Fruit fly (Drosophila melanogaster) whole organism, embryonic: Measurements from ENCODE around the gene CG15530.

Experiments used
- ATbp ChIP-seq: fragments of 200-800 bp; sonication (Bioruptor generic); optimal IDR thresholded peaks from 2 replicates; lab custom pipeline; 2017; ENCODE audit warnings: missing biosample characterization, mild to moderate bottlenecking, missing genetic modification characterization, missing genetic modification reagents
- Ada2b ChIP-seq: fragments of 200-800 bp; sonication (Bioruptor generic); IDR thresholded peaks from 2 replicates; pipeline ENCODE4 v1.3.6; 2022; ENCODE audit warnings: missing biosample characterization, missing genetic modification characterization
- Asciz ChIP-seq: fragments of 200-800 bp; sonication (Bioruptor generic); optimal IDR thresholded peaks from 2 replicates; lab custom pipeline; 2017; ENCODE audit warnings: missing biosample characterization, mild to moderate bottlenecking, missing genetic modification characterization, missing genetic modification reagents
- Atf6 ChIP-seq: fragments of 200-800 bp; sonication (Bioruptor generic); IDR thresholded peaks from 2 replicates; pipeline ENCODE4 v1.3.6; 2022; ENCODE audit warnings: missing biosample characterization, missing genetic modification characterization
- CG10431 ChIP-seq: fragments of 200-800 bp; sonication (Bioruptor generic); optimal IDR thresholded peaks from 3 replicates; lab custom pipeline; 2018; ENCODE audit warnings: missing biosample characterization, mild to moderate bottlenecking, missing genetic modification characterization
- CG10543 ChIP-seq: fragments of 200-800 bp; sonication (Bioruptor generic); optimal IDR thresholded peaks from 3 replicates; lab custom pipeline; 2017; ENCODE audit warnings: missing biosample characterization, mild to moderate bottlenecking, missing genetic modification characterization, moderate library complexity
- CG11723 ChIP-seq: fragments of 200-800 bp; sonication (Bioruptor generic); optimal IDR thresholded peaks from 2 replicates; lab custom pipeline; 2017; ENCODE audit warnings: missing biosample characterization, mild to moderate bottlenecking, missing genetic modification characterization
- CG12071 ChIP-seq: fragments of 200-800 bp; sonication (Bioruptor generic); optimal IDR thresholded peaks from 3 replicates; lab custom pipeline; 2018; ENCODE audit warnings: missing biosample characterization, mild to moderate bottlenecking, missing genetic modification characterization
- CG13296 ChIP-seq: fragments of 200-800 bp; sonication (Bioruptor generic); optimal IDR thresholded peaks from 3 replicates; lab custom pipeline; 2018; ENCODE audit warnings: missing biosample characterization, mild to moderate bottlenecking, missing genetic modification characterization
- CG14014 ChIP-seq: fragments of 200-800 bp; sonication (Bioruptor generic); IDR thresholded peaks from 2 replicates; pipeline ENCODE4 v1.3.6; 2022; ENCODE audit warnings: missing biosample characterization, missing genetic modification characterization
- CG15514 ChIP-seq: fragments of 200-800 bp; sonication (Bioruptor generic); optimal IDR thresholded peaks from 3 replicates; lab custom pipeline; 2017; ENCODE audit warnings: missing biosample characterization, missing genetic modification characterization, mild to moderate bottlenecking, moderate library complexity, missing genetic modification reagents
- CG15601 ChIP-seq: fragments of 200-800 bp; sonication (Bioruptor generic); optimal IDR thresholded peaks from 3 replicates; lab custom pipeline; 2019; ENCODE audit warnings: missing biosample characterization, mild to moderate bottlenecking, missing genetic modification characterization, moderate library complexity
- CG18476 ChIP-seq: fragments of 200-800 bp; sonication (Bioruptor generic); optimal IDR thresholded peaks from 2 replicates; lab custom pipeline; 2016; ENCODE audit warnings: missing biosample characterization, mild to moderate bottlenecking, missing genetic modification characterization
- CG2678 ChIP-seq: fragments of 200-800 bp; sonication (Bioruptor generic); optimal IDR thresholded peaks from 3 replicates; lab custom pipeline; 2019; ENCODE audit warnings: missing biosample characterization, mild to moderate bottlenecking, missing genetic modification characterization, moderate library complexity
- CG3163 ChIP-seq: fragments of 200-800 bp; sonication (Bioruptor generic); optimal IDR thresholded peaks from 3 replicates; lab custom pipeline; 2016; ENCODE audit warnings: missing biosample characterization, missing genetic modification characterization
- CG3407 ChIP-seq: fragments of 200-800 bp; sonication (Bioruptor generic); optimal IDR thresholded peaks from 2 replicates; lab custom pipeline; 2018; ENCODE audit warnings: missing biosample characterization, mild to moderate bottlenecking, missing genetic modification characterization
- CG3847 ChIP-seq: fragments of 200-800 bp; sonication (Bioruptor generic); IDR thresholded peaks from 2 replicates; pipeline ENCODE4 v1.3.6; 2022; ENCODE audit warnings: missing biosample characterization, missing genetic modification characterization
- CG5180 ChIP-seq: fragments of 200-800 bp; sonication (Bioruptor generic); optimal IDR thresholded peaks from 3 replicates; lab custom pipeline; 2017; ENCODE audit warnings: missing biosample characterization, missing genetic modification characterization, mild to moderate bottlenecking, moderate library complexity, missing genetic modification reagents
- CG8388 ChIP-seq: fragments of 200-800 bp; sonication (Bioruptor generic); optimal IDR thresholded peaks from 2 replicates; lab custom pipeline; 2019; ENCODE audit warnings: missing biosample characterization, mild to moderate bottlenecking, missing genetic modification characterization, moderate library complexity
- CG9876 ChIP-seq: fragments of 200-800 bp; sonication (Bioruptor generic); optimal IDR thresholded peaks from 2 replicates; lab custom pipeline; 2016; ENCODE audit warnings: missing biosample characterization, missing genetic modification characterization
- CrebB ChIP-seq: fragments of 200-800 bp; sonication (Bioruptor generic); optimal IDR thresholded peaks from 3 replicates; lab custom pipeline; 2018; ENCODE audit warnings: missing biosample characterization, mild to moderate bottlenecking, missing genetic modification characterization
- Dek ChIP-seq: fragments of 200-800 bp; sonication (Bioruptor generic); optimal IDR thresholded peaks from 3 replicates; lab custom pipeline; 2019; ENCODE audit warnings: missing biosample characterization, mild to moderate bottlenecking, missing genetic modification characterization, moderate library complexity
- Dp ChIP-seq: fragments of 200-800 bp; sonication (Bioruptor generic); optimal IDR thresholded peaks from 2 replicates; lab custom pipeline; 2018; ENCODE audit warnings: missing biosample characterization, mild to moderate bottlenecking, missing genetic modification characterization, moderate library complexity
- E2f2 ChIP-seq: fragments of 200-800 bp; sonication (Bioruptor generic); IDR thresholded peaks from 2 replicates; pipeline ENCODE4 v1.3.6; 2022; ENCODE audit warnings: missing biosample characterization, missing genetic modification characterization
- Fer2 ChIP-seq: fragments of 200-800 bp; sonication (Bioruptor generic); optimal IDR thresholded peaks from 2 replicates; lab custom pipeline; 2018; ENCODE audit warnings: missing biosample characterization, mild to moderate bottlenecking, missing genetic modification characterization, moderate library complexity
- Gsc ChIP-seq: fragments of 200-800 bp; sonication (Bioruptor generic); IDR thresholded peaks from 2 replicates; pipeline ENCODE4 v1.3.6; 2022; ENCODE audit warnings: missing biosample characterization, missing genetic modification characterization
- HHEX ChIP-seq: fragments of 200-800 bp; sonication (Bioruptor generic); optimal IDR thresholded peaks from 3 replicates; lab custom pipeline; 2017; ENCODE audit warnings: missing biosample characterization, mild to moderate bottlenecking, missing genetic modification characterization, missing genetic modification reagents
- HLH3B ChIP-seq: fragments of 200-800 bp; sonication (Bioruptor generic); IDR thresholded peaks from 2 replicates; pipeline ENCODE4 v1.3.6; 2022; ENCODE audit warnings: missing biosample characterization, missing genetic modification characterization
- Hand ChIP-seq: fragments of 200-800 bp; sonication (Bioruptor generic); optimal IDR thresholded peaks from 2 replicates; lab custom pipeline; 2017; ENCODE audit warnings: mild to moderate bottlenecking, missing biosample characterization, missing genetic modification reagents, missing genetic modification characterization
- Hmr ChIP-seq: fragments of 200-800 bp; sonication (Bioruptor generic); optimal IDR thresholded peaks from 3 replicates; lab custom pipeline; 2017; ENCODE audit warnings: mild to moderate bottlenecking, missing biosample characterization, missing genetic modification reagents, missing genetic modification characterization
- Med ChIP-seq: fragments of 200-800 bp; sonication (Bioruptor generic); peaks from one replicate; lab custom pipeline; 2016; ENCODE audit warnings: missing biosample characterization, missing genetic modification characterization, mild to moderate bottlenecking, inconsistent platforms, moderate library complexity
- PHDP ChIP-seq: fragments of 200-800 bp; sonication (Bioruptor generic); optimal IDR thresholded peaks from 3 replicates; lab custom pipeline; 2018; ENCODE audit warnings: missing biosample characterization, mild to moderate bottlenecking, missing genetic modification characterization, moderate library complexity
- Ssrp ChIP-seq: fragments of 200-800 bp; sonication (Bioruptor generic); optimal IDR thresholded peaks from 2 replicates; lab custom pipeline; 2018; ENCODE audit warnings: missing biosample characterization, mild to moderate bottlenecking, missing genetic modification characterization, moderate library complexity
- ash1 ChIP-seq: fragments of 200-800 bp; sonication (Bioruptor generic); optimal IDR thresholded peaks from 2 replicates; lab custom pipeline; 2018; ENCODE audit warnings: missing biosample characterization, mild to moderate bottlenecking, missing genetic modification characterization
- bcd ChIP-seq: fragments of 200-800 bp; sonication (Bioruptor generic); optimal IDR thresholded peaks from 2 replicates; lab custom pipeline; 2017; ENCODE audit warnings: missing biosample characterization, mild to moderate bottlenecking, missing genetic modification characterization
- bsh ChIP-seq, 2 experiments: fragments of 200-800 bp; sonication (Bioruptor generic); optimal IDR thresholded peaks; 2 replicates each; lab custom pipeline; 2017 to 2018; ENCODE audit warnings: mild to moderate bottlenecking in 2 of 2, missing biosample characterization in 2 of 2, missing genetic modification characterization in 2 of 2, moderate library complexity in 1 of 2
- dmrt11E ChIP-seq: fragments of 200-800 bp; sonication (Bioruptor generic); optimal IDR thresholded peaks from 3 replicates; lab custom pipeline; 2018; ENCODE audit warnings: missing biosample characterization, mild to moderate bottlenecking, missing genetic modification characterization, moderate library complexity
- dpn ChIP-seq, 2 experiments: fragments of 200-800 bp; sonication (Bioruptor generic); optimal IDR thresholded peaks; 3 replicates each; lab custom pipeline; 2016; ENCODE audit warnings: missing biosample characterization in 2 of 2, missing genetic modification characterization in 2 of 2
- dysf ChIP-seq: fragments of 200-800 bp; sonication (Bioruptor generic); IDR thresholded peaks from 3 replicates; pipeline ENCODE4 v1.3.6; 2022; ENCODE audit warnings: missing biosample characterization, missing genetic modification characterization
- gem ChIP-seq: fragments of 200-800 bp; sonication (Bioruptor generic); optimal IDR thresholded peaks from 2 replicates; lab custom pipeline; 2019; ENCODE audit warnings: missing biosample characterization, mild to moderate bottlenecking, missing genetic modification characterization, moderate library complexity
- grau ChIP-seq: fragments of 200-800 bp; optimal IDR thresholded peaks from 3 replicates; lab custom pipeline; 2019; ENCODE audit warnings: missing biosample characterization, mild to moderate bottlenecking, missing genetic modification characterization, moderate library complexity
- lab ChIP-seq: fragments of 200-800 bp; sonication (Bioruptor generic); optimal IDR thresholded peaks from 3 replicates; lab custom pipeline; 2017; ENCODE audit warnings: missing biosample characterization, missing genetic modification characterization, mild to moderate bottlenecking, moderate library complexity, missing genetic modification reagents
- luna ChIP-seq: fragments of 200-800 bp; sonication (Bioruptor generic); optimal IDR thresholded peaks from 2 replicates; lab custom pipeline; 2016; ENCODE audit warnings: missing biosample characterization, missing genetic modification characterization
- ranshi ChIP-seq: fragments of 200-800 bp; sonication (Bioruptor generic); IDR thresholded peaks from 2 replicates; pipeline ENCODE4 v1.3.6; 2022; ENCODE audit warnings: missing biosample characterization, missing genetic modification characterization
- slbo ChIP-seq: fragments of 200-800 bp; sonication (Bioruptor generic); IDR thresholded peaks from 2 replicates; pipeline ENCODE4 v1.3.6; 2022; ENCODE audit warnings: missing biosample characterization, missing genetic modification characterization
- slp2 ChIP-seq: fragments of 200-800 bp; sonication (Bioruptor generic); optimal IDR thresholded peaks from 2 replicates; lab custom pipeline; 2016; ENCODE audit warnings: missing biosample characterization, missing genetic modification characterization
- tup ChIP-seq: fragments of 200-800 bp; sonication (Bioruptor generic); optimal IDR thresholded peaks from 2 replicates; lab custom pipeline; 2016; ENCODE audit warnings: missing biosample characterization, mild to moderate bottlenecking, missing genetic modification characterization, moderate library complexity
- vfl ChIP-seq: fragments of 200-800 bp; sonication (Bioruptor generic); optimal IDR thresholded peaks from 2 replicates; lab custom pipeline; 2016; ENCODE audit warnings: missing biosample characterization, missing genetic modification characterization
- wdn ChIP-seq: fragments of 200-800 bp; sonication (Bioruptor generic); IDR thresholded peaks from 2 replicates; pipeline ENCODE4 v1.3.6; 2022; ENCODE audit warnings: missing biosample characterization, missing genetic modification characterization

Gene CG15530

DNA sequence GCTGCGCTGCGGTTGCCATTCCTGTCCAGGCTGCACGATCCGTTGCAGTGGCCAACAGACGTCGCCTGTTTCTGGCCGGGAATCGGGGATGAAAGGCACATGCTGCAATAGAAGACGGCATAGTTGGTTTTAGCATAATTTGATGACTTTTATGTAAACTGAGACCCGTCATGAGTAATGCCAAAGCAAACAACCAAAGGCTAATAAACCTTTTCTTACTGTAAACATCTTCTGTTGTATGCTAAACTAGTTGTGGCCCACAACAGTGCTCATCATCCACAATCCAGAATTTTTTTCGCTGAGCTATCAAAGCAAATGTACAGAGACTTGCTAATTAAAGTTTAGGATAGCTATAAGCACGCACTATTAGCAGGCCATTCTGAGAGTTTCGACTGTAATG is 21.1 kb downstream of the CG15530 start (continued):
- TF ChIP-seq E2f2 = 0 out of 2 replicates have a peak, but pooled peaks have one; percentile 14
- TF ChIP-seq Asciz (GFP tag; lab: Kevin White, UChicago) = peak; percentile 18
- peak; percentile 28 for TF ChIP-seq CG15601 (tag; lab: Kevin White, UChicago)
- no peak for TF ChIP-seq CG3407 (GFP tag; lab: Kevin White, UChicago)
- peak; percentile 10 for TF ChIP-seq gem (tag; lab: Kevin White, UChicago)
- peak; percentile 42 for TF ChIP-seq CG10431 (GFP tag; lab: Kevin White, UChicago)
- no peak for TF ChIP-seq tup
- peak in 1 of 2 experiments; percentile 6 for TF ChIP-seq bsh (GFP tag; optimal IDR thresholded peaks at IDR 0.05; lab: Kevin White, UChicago)
- peak; percentile 3 for TF ChIP-seq grau (tag; lab: Kevin White, UChicago)
- no peak for TF ChIP-seq dmrt11E
- peak; percentile 79 for TF ChIP-seq CG10543
- TF ChIP-seq CG15514 (GFP tag; lab: Kevin White, UChicago) = peak; percentile 48
- no peak for TF ChIP-seq slp2 (GFP tag; lab: Kevin White, UChicago)
- TF ChIP-seq dpn (GFP tag; optimal IDR thresholded peaks at IDR 0.05; lab: Kevin White, UChicago) = no peak
- TF ChIP-seq ash1 (GFP tag; lab: Kevin White, UChicago) = peak; percentile 27
- TF ChIP-seq bcd (GFP tag; lab: Kevin White, UChicago) = peak; percentile 1
- no peak for TF ChIP-seq Dp (GFP tag; lab: Kevin White, UChicago)
- peak; percentile 64 for TF ChIP-seq CG13296
- no peak for TF ChIP-seq CG3163 (GFP tag; lab: Kevin White, UChicago)
- TF ChIP-seq lab = peak; percentile 62
- TF ChIP-seq CG5180 = peak; percentile 1
- peak; percentile 12; the same call in 1 of the 3 replicates for TF ChIP-seq dysf
- peak; percentile 33; the same call in 1 of the 2 replicates for TF ChIP-seq CG14014 (GFP tag; lab: Robert Waterston, UW)
- 0 out of 2 replicates have a peak, but pooled peaks have one; percentile 8 for TF ChIP-seq CG3847 (GFP tag; lab: Robert Waterston, UW)
- peak; percentile 58 for TF ChIP-seq Atf6 (GFP tag; lab: Robert Waterston, UW)
- peak; percentile 52 for TF ChIP-seq PHDP (tag; lab: Kevin White, UChicago)
- peak; percentile 89 for TF ChIP-seq Med (GFP tag; lab: Kevin White, UChicago)
- no peak for TF ChIP-seq CG11723 (GFP tag; lab: Kevin White, UChicago)
- no peak for TF ChIP-seq vfl (GFP tag; lab: Kevin White, UChicago)
- no peak for TF ChIP-seq CG8388 (GFP tag; lab: Kevin White, UChicago)
- TF ChIP-seq luna (GFP tag; lab: Kevin White, UChicago) = no peak
- TF ChIP-seq Ada2b (GFP tag; lab: Robert Waterston, UW) = no peak
- no peak for TF ChIP-seq Ssrp
- TF ChIP-seq HLH3B (GFP tag; lab: Robert Waterston, UW) = peak; percentile 11; the same call in 1 of the 2 replicates
- TF ChIP-seq slbo (GFP tag; lab: Robert Waterston, UW) = 0 out of 2 replicates have a peak, but pooled peaks have one; percentile 19
- peak; percentile 79 for TF ChIP-seq Hmr (GFP tag; lab: Kevin White, UChicago)
- peak; percentile 67 for TF ChIP-seq CG2678
- TF ChIP-seq Gsc = no peak
- peak; percentile 22 for TF ChIP-seq Hand
- no peak for TF ChIP-seq CG18476 (GFP tag; lab: Kevin White, UChicago)
- TF ChIP-seq Dek = peak; percentile 0
- TF ChIP-seq wdn (GFP tag; lab: Robert Waterston, UW) = 0 out of 2 replicates have a peak, but pooled peaks have one; percentile 17
- peak; percentile 46 for TF ChIP-seq ATbp (GFP tag; lab: Kevin White, UChicago)
- peak; percentile 43 for TF ChIP-seq CG12071 (GFP tag; lab: Kevin White, UChicago)
- TF ChIP-seq Fer2 (tag; lab: Kevin White, UChicago) = peak; percentile 0
- peak; percentile 30 for TF ChIP-seq HHEX
- 0 out of 2 replicates have a peak, but pooled peaks have one; percentile 10 for TF ChIP-seq ranshi (GFP tag; lab: Robert Waterston, UW)
- TF ChIP-seq CrebB (tag; lab: Kevin White, UChicago) = peak; percentile 33
- no peak for TF ChIP-seq CG9876 (GFP tag; lab: Kevin White, UChicago)
